Worm (Caenorhabditis elegans) whole organism, L4 larva: ENCODE results near the gene F40A3.3.
A peak's percentile ranks its signal among the peaks of the same experiment; 100 is the strongest.

ENCODE experiments used
- D1046.2 ChIP-seq: fragments of 200-800 bp; sonication (Bioruptor generic); IDR thresholded peaks from 2 replicates; pipeline ENCODE4 v1.3.6; 2022; ENCODE audit warnings: missing genetic modification characterization, missing compliant biosample characterization
- F10B5.3 ChIP-seq: sonication (generic microtip); optimal IDR thresholded peaks from 2 replicates; lab custom pipeline; 2016; ENCODE audit warnings: mild to moderate bottlenecking, missing genetic modification characterization, missing compliant biosample characterization
- F37D6.2 ChIP-seq: sonication (generic microtip); optimal IDR thresholded peaks from 2 replicates; lab custom pipeline; 2016; ENCODE audit warnings: mild to moderate bottlenecking, missing genetic modification characterization, missing compliant biosample characterization
- F44E2.7 ChIP-seq: fragments of 200-800 bp; sonication (Bioruptor generic); IDR thresholded peaks from 2 replicates; pipeline ENCODE4 v2.1.2; 2022; ENCODE audit warnings: missing genetic modification characterization, missing compliant biosample characterization
- F49E8.2 ChIP-seq: sonication (generic microtip); optimal IDR thresholded peaks from 2 replicates; lab custom pipeline; 2016; ENCODE audit warnings: missing compliant biosample characterization, mild to moderate bottlenecking, missing genetic modification characterization, borderline replicate concordance
- R02D3.7 ChIP-seq: fragments of 150-350 bp; sonication (generic microtip); optimal IDR thresholded peaks from 3 replicates; lab custom pipeline; 2014; ENCODE audit warnings: missing biosample characterization, missing genetic modification characterization
- T26A8.4 ChIP-seq: fragments of 200-800 bp; sonication (Bioruptor generic); IDR thresholded peaks from 2 replicates; pipeline ENCODE4 v1.3.6; 2022; ENCODE audit warnings: missing genetic modification characterization, missing compliant biosample characterization
- Y5F2A.4 ChIP-seq: fragments of 200-800 bp; sonication (Bioruptor generic); optimal IDR thresholded peaks from 2 replicates; lab custom pipeline; 2018; ENCODE audit warnings: mild to moderate bottlenecking, missing genetic modification characterization, missing compliant biosample characterization
- aha-1 ChIP-seq: fragments of 150-350 bp; peaks from one replicate; lab custom pipeline; 2014; ENCODE audit warnings: missing biosample characterization, missing genetic modification characterization
- ama-1 ChIP-seq: fragments of 150-350 bp; optimal IDR thresholded peaks from 2 replicates; lab custom pipeline; 2014; ENCODE audit warnings: inconsistent platforms, mixed read lengths
- arid-1 ChIP-seq: fragments of 200-800 bp; sonication (Bioruptor generic); conservative IDR thresholded peaks from 2 replicates; pipeline ENCODE4 v1.3.6; 2022; ENCODE audit warnings: missing genetic modification reagents, missing genetic modification characterization, missing compliant biosample characterization
- attf-4 ChIP-seq: sonication (generic microtip); optimal IDR thresholded peaks from 3 replicates; lab custom pipeline; 2017; ENCODE audit warnings: missing biosample characterization, missing genetic modification characterization
- ceh-20 ChIP-seq: fragments of 200-800 bp; sonication (Bioruptor generic); IDR thresholded peaks from 2 replicates; pipeline ENCODE4 v1.3.6; 2022; ENCODE audit warnings: missing genetic modification reagents, missing genetic modification characterization, missing compliant biosample characterization
- ceh-28 ChIP-seq: fragments of 150-350 bp; optimal IDR thresholded peaks from 2 replicates; lab custom pipeline; 2014; ENCODE audit warnings: missing biosample characterization, missing genetic modification reagents, missing genetic modification characterization
- cey-2 ChIP-seq: sonication (generic microtip); optimal IDR thresholded peaks from 3 replicates; lab custom pipeline; 2017; ENCODE audit warnings: missing genetic modification characterization, mild to moderate bottlenecking, missing compliant biosample characterization, antibody characterized with exemption, borderline replicate concordance; ENCODE audit not compliant: insufficient read depth
- daf-16 ChIP-seq, 3 experiments: sonication (generic microtip); optimal IDR thresholded peaks; 2 replicates each; lab custom pipeline; 2016 to 2017; ENCODE audit warnings: missing genetic modification characterization in 3 of 3, missing genetic modification reagents in 3 of 3, mild to moderate bottlenecking in 2 of 3, missing compliant biosample characterization in 2 of 3, missing biosample characterization in 1 of 3, moderate library complexity in 1 of 3
- daf-8 ChIP-seq: fragments of 200-800 bp; sonication (Bioruptor generic); IDR thresholded peaks from 2 replicates; pipeline ENCODE4 v1.3.6; 2022; ENCODE audit warnings: missing genetic modification characterization, missing compliant biosample characterization
- dmd-8 ChIP-seq: fragments of 200-800 bp; sonication (Bioruptor generic); IDR thresholded peaks from 2 replicates; pipeline ENCODE4 v1.3.6; 2022; ENCODE audit warnings: missing genetic modification characterization, missing compliant biosample characterization
- fkh-10 ChIP-seq: fragments of 150-350 bp; optimal IDR thresholded peaks from 2 replicates; lab custom pipeline; 2014; ENCODE audit warnings: missing biosample characterization, missing genetic modification reagents, missing genetic modification characterization
- gei-8 ChIP-seq: fragments of 200-800 bp; sonication (Bioruptor generic); optimal IDR thresholded peaks from 2 replicates; lab custom pipeline; 2018; ENCODE audit warnings: mild to moderate bottlenecking, missing genetic modification characterization, missing compliant biosample characterization
- hif-1 ChIP-seq, 2 experiments: sonication (generic microtip); optimal IDR thresholded peaks; 2 replicates each; lab custom pipeline; 2016 to 2017; ENCODE audit warnings: missing compliant biosample characterization in 2 of 2, missing genetic modification characterization in 2 of 2, missing genetic modification reagents in 2 of 2, missing genotype in 2 of 2, mild to moderate bottlenecking in 1 of 2
- lin-13 ChIP-seq: fragments of 150-350 bp; optimal IDR thresholded peaks from 2 replicates; lab custom pipeline; 2014; ENCODE audit warnings: missing biosample characterization, missing genetic modification reagents, missing genetic modification characterization
- lin-15B ChIP-seq: fragments of 150-350 bp; sonication (generic microtip); optimal IDR thresholded peaks from 3 replicates; lab custom pipeline; 2014; ENCODE audit warnings: missing biosample characterization, missing genetic modification characterization
- lin-38 ChIP-seq: fragments of 200-800 bp; sonication (Bioruptor generic); IDR thresholded peaks from 2 replicates; pipeline ENCODE4 v1.3.6; 2022; ENCODE audit warnings: missing genetic modification reagents, missing genetic modification characterization, missing compliant biosample characterization
- madf-5 ChIP-seq, 2 experiments: fragments of 200-800 bp; sonication (Bioruptor generic); IDR thresholded peaks; 2 replicates each; pipeline ENCODE4 v1.3.6; 2022; ENCODE audit warnings: missing compliant biosample characterization in 2 of 2, missing genetic modification characterization in 2 of 2
- mep-1 ChIP-seq: fragments of 150-350 bp; sonication (generic microtip); optimal IDR thresholded peaks from 3 replicates; lab custom pipeline; 2014; ENCODE audit warnings: missing biosample characterization, missing genetic modification characterization
- mxl-2 ChIP-seq: fragments of 200-800 bp; sonication (Bioruptor generic); conservative IDR thresholded peaks from 2 replicates; pipeline ENCODE4 v1.3.6; 2022; ENCODE audit warnings: missing genetic modification reagents, missing genetic modification characterization, missing compliant biosample characterization
- nhr-102 ChIP-seq: sonication (generic microtip); optimal IDR thresholded peaks from 2 replicates; lab custom pipeline; 2016; ENCODE audit warnings: mild to moderate bottlenecking, missing genetic modification characterization, moderate library complexity, missing compliant biosample characterization
- nhr-11 ChIP-seq: fragments of 150-350 bp; optimal IDR thresholded peaks from 2 replicates; lab custom pipeline; 2014; ENCODE audit warnings: missing biosample characterization, missing genetic modification characterization
- nhr-28 ChIP-seq: fragments of 150-350 bp; optimal IDR thresholded peaks from 2 replicates; lab custom pipeline; 2014; ENCODE audit warnings: missing biosample characterization, missing genetic modification characterization
- nhr-42 ChIP-seq: fragments of 200-800 bp; sonication (Bioruptor generic); IDR thresholded peaks from 2 replicates; pipeline ENCODE4 v1.3.6; 2022; ENCODE audit warnings: missing genetic modification characterization, missing compliant biosample characterization
- nhr-48 ChIP-seq: sonication (generic microtip); optimal IDR thresholded peaks from 2 replicates; lab custom pipeline; 2016; ENCODE audit warnings: mild to moderate bottlenecking, missing genetic modification characterization, missing compliant biosample characterization
- nhr-6 ChIP-seq: fragments of 150-350 bp; optimal IDR thresholded peaks from 2 replicates; lab custom pipeline; 2014; ENCODE audit warnings: missing biosample characterization, missing genetic modification characterization
- nhr-77 ChIP-seq: fragments of 150-350 bp; optimal IDR thresholded peaks from 2 replicates; lab custom pipeline; 2014; ENCODE audit warnings: missing biosample characterization, missing genetic modification characterization
- pha-4 ChIP-seq, 2 experiments: fragments of 150-350 bp in 1 of 2; fragments of 200-800 bp in 1 of 2; sonication (Bioruptor generic) in 1 of 2; IDR thresholded peaks in 1 of 2; optimal IDR thresholded peaks in 1 of 2; 2 replicates each; pipeline versions ENCODE4 v1.3.6 to Lab custom; 2014 to 2022; ENCODE audit warnings: missing genetic modification characterization in 2 of 2, missing genetic modification reagents in 2 of 2, missing biosample characterization in 1 of 2, missing compliant biosample characterization in 1 of 2
- php-3 ChIP-seq: fragments of 200-800 bp; sonication (Bioruptor generic); IDR thresholded peaks from 2 replicates; pipeline ENCODE4 v1.3.6; 2022; ENCODE audit warnings: missing genetic modification reagents, missing genetic modification characterization, missing compliant biosample characterization
- rbr-2 ChIP-seq: sonication (generic microtip); optimal IDR thresholded peaks from 2 replicates; lab custom pipeline; 2016; ENCODE audit warnings: missing genotype, missing genetic modification characterization, missing compliant biosample characterization
- set-16 ChIP-seq: fragments of 200-800 bp; sonication (Bioruptor generic); IDR thresholded peaks from 2 replicates; pipeline ENCODE4 v1.3.6; 2022; ENCODE audit warnings: missing genetic modification reagents, missing genetic modification characterization, missing compliant biosample characterization
- snpc-1.2 ChIP-seq: fragments of 200-800 bp; sonication (Bioruptor generic); IDR thresholded peaks from 2 replicates; pipeline ENCODE4 v1.3.6; 2022; ENCODE audit warnings: missing genetic modification reagents, missing genetic modification characterization, missing compliant biosample characterization
- snpc-4 ChIP-seq: fragments of 150-350 bp; optimal IDR thresholded peaks from 2 replicates; lab custom pipeline; 2014; ENCODE audit warnings: missing biosample characterization, missing genetic modification characterization
- spr-1 ChIP-seq: sonication (generic microtip); optimal IDR thresholded peaks from 2 replicates; lab custom pipeline; 2016; ENCODE audit warnings: mild to moderate bottlenecking, missing genetic modification characterization, missing compliant biosample characterization
- unc-62 ChIP-seq, 3 experiments: fragments of 150-350 bp in 1 of 3; sonication (generic microtip); optimal IDR thresholded peaks in 2 of 3; peaks in 1 of 3; 1 replicate in 1 of 3; 2 replicates in 2 of 3; lab custom pipeline; 2014 to 2017; ENCODE audit warnings: missing biosample characterization in 3 of 3, missing genetic modification characterization in 3 of 3, missing genetic modification reagents in 3 of 3, missing genotype in 1 of 3
- zfp-2 ChIP-seq: sonication (generic microtip); optimal IDR thresholded peaks from 2 replicates; lab custom pipeline; 2016; ENCODE audit warnings: mild to moderate bottlenecking, missing genetic modification characterization, missing compliant biosample characterization
- zip-11 ChIP-seq: fragments of 200-800 bp; sonication (Bioruptor generic); IDR thresholded peaks from 2 replicates; pipeline ENCODE4 v1.3.6; 2022; ENCODE audit warnings: missing genetic modification characterization, missing compliant biosample characterization
- ztf-11 ChIP-seq: fragments of 150-350 bp; optimal IDR thresholded peaks from 2 replicates; lab custom pipeline; 2014; ENCODE audit warnings: missing biosample characterization, missing genetic modification characterization
- ztf-7 ChIP-seq: fragments of 150-350 bp; optimal IDR thresholded peaks from 2 replicates; lab custom pipeline; 2014; ENCODE audit warnings: missing biosample characterization, missing genetic modification characterization

Gene F40A3.3

ce11 chrV:7855382-7855994 lies 21.8 kb upstream of the F40A3.3 start, which contains the start of gene C37C3.2 (continued):
- TF ChIP-seq nhr-11 (tag; lab: Kevin White, UChicago) = no peak
- TF ChIP-seq nhr-42 (GFP tag; lab: Robert Waterston, UW) = no peak
- TF ChIP-seq R02D3.7 (tag; lab: Kevin White, UChicago) = no peak
- TF ChIP-seq madf-5 (GFP tag; IDR thresholded peaks at IDR 0.05; lab: Robert Waterston, UW) = no peak
- TF ChIP-seq snpc-4 (tag; lab: Kevin White, UChicago) = no peak
- no peak for TF ChIP-seq mxl-2 (GFP tag; lab: Robert Waterston, UW)
- TF ChIP-seq set-16 (GFP tag; lab: Robert Waterston, UW) = no peak
- no peak for TF ChIP-seq daf-8 (GFP tag; lab: Robert Waterston, UW)
- no peak for TF ChIP-seq daf-16 (GFP tag; optimal IDR thresholded peaks at IDR 0.05; lab: Kevin White, UChicago)
- peak; percentile 8 for TF ChIP-seq daf-16 (tag; optimal IDR thresholded peaks at IDR 0.05; lab: Kevin White, UChicago)
- TF ChIP-seq ceh-28 (tag; lab: Kevin White, UChicago) = no peak
- no peak for TF ChIP-seq lin-13
- TF ChIP-seq nhr-77 = peak; percentile 51
- TF ChIP-seq pha-4 (GFP tag; IDR thresholded peaks at IDR 0.05; lab: Robert Waterston, UW) = no peak
- TF ChIP-seq pha-4 (tag; optimal IDR thresholded peaks at IDR 0.05; lab: Kevin White, UChicago) = no peak
- peak; percentile 2 for TF ChIP-seq spr-1
- 0 out of 2 replicates have a peak, but pooled peaks have one; percentile 54 for TF ChIP-seq F44E2.7 (GFP tag; lab: Robert Waterston, UW)

- TF ChIP-seq set-16 (GFP tag; lab: Robert Waterston, UW) = peak; percentile 38; the same call in 1 of the 2 replicates
- no peak for TF ChIP-seq zfp-2
- TF ChIP-seq nhr-28 (tag; lab: Kevin White, UChicago) = no peak
- TF ChIP-seq, all 104 proteins: peak for 1
These were observed 20.6 kb upstream of the F40A3.3 start for ce11 chrV:7856641-7857040.

- TF ChIP-seq F49E8.2 (tag; lab: Kevin White, UChicago) (peak; percentile 17), cey-2 (tag; lab: Kevin White, UChicago) (no peak), rbr-2 (tag; lab: Kevin White, UChicago) (peak; percentile 11), nhr-77 (no peak), arid-1 (GFP tag; lab: Robert Waterston, UW) (peak; percentile 57; the same call in 1 of the 2 replicates), Y5F2A.4 (peak; percentile 24), T26A8.4 (GFP tag; lab: Robert Waterston, UW) (peak; percentile 81), nhr-48 (tag; lab: Kevin White, UChicago) (peak; percentile 15), aha-1 (tag; lab: Kevin White, UChicago) (peak; percentile 94), php-3 (no peak), daf-8 (GFP tag; lab: Robert Waterston, UW) (0 out of 2 replicates have a peak, but pooled peaks have one; percentile 13), fkh-10 (GFP tag; lab: Kevin White, UChicago) (no peak), ceh-20 (GFP tag; lab: Robert Waterston, UW) (no peak), mep-1 (tag; lab: Kevin White, UChicago) (peak; percentile 35), unc-62 (GFP tag; optimal IDR thresholded peaks at IDR 0.05 in 1 of 2; lab: Kevin White, UChicago) (no peak), unc-62 (tag; optimal IDR thresholded peaks at IDR 0.05; lab: Kevin White, UChicago) (no peak), snpc-1.2 (peak; percentile 23; the same call in 1 of the 2 replicates), hif-1 (tag; optimal IDR thresholded peaks at IDR 0.05; lab: Kevin White, UChicago) (no peak), dmd-8 (0 out of 2 replicates have a peak, but pooled peaks have one; percentile 24), nhr-6 (tag; lab: Kevin White, UChicago) (no peak), D1046.2 (no peak), F37D6.2 (no peak), ama-1 (lab: Kevin White, UChicago) (peak; percentile 84), lin-38 (GFP tag; lab: Robert Waterston, UW) (peak; percentile 57), gei-8 (GFP tag; lab: Kevin White, UChicago) (no peak), lin-15B (tag; lab: Kevin White, UChicago) (no peak), ztf-7 (tag; lab: Kevin White, UChicago) (no peak), zip-11 (GFP tag; lab: Robert Waterston, UW) (no peak), nhr-102 (peak; percentile 69), spr-1 (peak; percentile 19), F10B5.3 (tag; lab: Kevin White, UChicago) (peak; percentile 59), attf-4 (no peak), ztf-11 (no peak)
These were observed 19.3 kb upstream of the F40A3.3 start, which contains the start of gene C37C3.1 for ce11 chrV:7857931-7858330. Gene C37C3.1, plus strand, starts transcription at chrV:7857963.
